Fruit fly (Drosophila melanogaster) whole organism, prepupa: ENCODE measurements around the gene Ccn.

Experiments
- Blimp-1 ChIP-seq: fragments of 200-800 bp; sonication (Bioruptor generic); optimal IDR thresholded peaks from 3 replicates; lab custom pipeline; 2017; ENCODE audit warnings: missing biosample characterization, missing genetic modification characterization, mild to moderate bottlenecking, moderate library complexity, missing genetic modification reagents
- CG10631 ChIP-seq: fragments of 200-800 bp; sonication (Bioruptor generic); optimal IDR thresholded peaks from 2 replicates; lab custom pipeline; 2016; ENCODE audit warnings: missing biosample characterization, missing genetic modification characterization
- CG10669 ChIP-seq: fragments of 200-800 bp; sonication (Bioruptor generic); optimal IDR thresholded peaks from 3 replicates; lab custom pipeline; 2018; ENCODE audit warnings: missing biosample characterization, mild to moderate bottlenecking, missing genetic modification characterization, moderate library complexity
- CG11294 ChIP-seq: fragments of 200-800 bp; sonication (Bioruptor generic); IDR thresholded peaks from 2 replicates; pipeline ENCODE4 v1.3.6; 2022; ENCODE audit warnings: missing biosample characterization, missing genetic modification characterization
- CG11762 ChIP-seq: fragments of 200-800 bp; sonication (Bioruptor generic); optimal IDR thresholded peaks from 3 replicates; lab custom pipeline; 2016; ENCODE audit warnings: missing biosample characterization, missing genetic modification characterization; ENCODE audit not compliant: insufficient read depth
- CG11902 ChIP-seq: fragments of 200-800 bp; sonication (Bioruptor generic); optimal IDR thresholded peaks from 3 replicates; lab custom pipeline; 2016; ENCODE audit warnings: missing biosample characterization, missing genetic modification characterization
- CG15336 ChIP-seq: fragments of 200-800 bp; sonication (Bioruptor generic); IDR thresholded peaks from 2 replicates; pipeline ENCODE4 v1.3.6; 2022; ENCODE audit warnings: missing biosample characterization, missing genetic modification characterization
- CG1621 ChIP-seq: fragments of 200-800 bp; sonication (Bioruptor generic); optimal IDR thresholded peaks from 3 replicates; lab custom pipeline; 2018; ENCODE audit warnings: missing biosample characterization, mild to moderate bottlenecking, missing genetic modification characterization
- CG16779 ChIP-seq: fragments of 200-800 bp; sonication (Bioruptor generic); optimal IDR thresholded peaks from 3 replicates; lab custom pipeline; 2017; ENCODE audit warnings: missing biosample characterization, mild to moderate bottlenecking, missing genetic modification characterization
- CG32006 ChIP-seq: fragments of 200-800 bp; sonication (Bioruptor generic); optimal IDR thresholded peaks from 3 replicates; lab custom pipeline; 2017; ENCODE audit warnings: missing biosample characterization, mild to moderate bottlenecking, missing genetic modification characterization
- CG3919 ChIP-seq: fragments of 200-800 bp; sonication (Bioruptor generic); optimal IDR thresholded peaks from 3 replicates; lab custom pipeline; 2016; ENCODE audit warnings: missing biosample characterization, missing genetic modification characterization
- CG4318 ChIP-seq: fragments of 200-800 bp; sonication (Bioruptor generic); optimal IDR thresholded peaks from 3 replicates; lab custom pipeline; 2017; ENCODE audit warnings: missing biosample characterization, mild to moderate bottlenecking, missing genetic modification characterization
- CG6276 ChIP-seq: fragments of 200-800 bp; sonication (Bioruptor generic); optimal IDR thresholded peaks from 2 replicates; lab custom pipeline; 2017; ENCODE audit warnings: missing biosample characterization, mild to moderate bottlenecking, missing genetic modification characterization
- CG6854 ChIP-seq: fragments of 200-800 bp; sonication (Bioruptor generic); optimal IDR thresholded peaks from 2 replicates; lab custom pipeline; 2017; ENCODE audit warnings: missing biosample characterization, mild to moderate bottlenecking, missing genetic modification characterization
- CG8119 ChIP-seq: fragments of 200-800 bp; sonication (Bioruptor generic); IDR thresholded peaks from 3 replicates; pipeline ENCODE4 v1.3.6; 2022; ENCODE audit warnings: missing biosample characterization, missing genetic modification characterization
- CG8632 ChIP-seq: fragments of 200-800 bp; sonication (Bioruptor generic); optimal IDR thresholded peaks from 3 replicates; lab custom pipeline; 2016; ENCODE audit warnings: missing biosample characterization, missing genetic modification characterization
- Eip75B ChIP-seq: fragments of 200-800 bp; sonication (Bioruptor generic); optimal IDR thresholded peaks from 3 replicates; lab custom pipeline; 2016; ENCODE audit warnings: missing biosample characterization, missing genetic modification characterization
- Eip78C ChIP-seq: fragments of 200-800 bp; sonication (Bioruptor generic); peaks from one replicate; lab custom pipeline; 2016; ENCODE audit warnings: missing biosample characterization, missing genetic modification characterization
- Eip93F ChIP-seq: fragments of 200-800 bp; sonication (Bioruptor generic); optimal IDR thresholded peaks from 2 replicates; lab custom pipeline; 2016; ENCODE audit warnings: missing biosample characterization, mild to moderate bottlenecking, missing genetic modification characterization
- Ets21C ChIP-seq: fragments of 200-800 bp; sonication (Bioruptor generic); optimal IDR thresholded peaks from 3 replicates; lab custom pipeline; 2016; ENCODE audit warnings: missing biosample characterization, missing genetic modification characterization
- Hr38 ChIP-seq: sonication (Bioruptor generic); optimal IDR thresholded peaks from 2 replicates; lab custom pipeline; 2016; ENCODE audit warnings: missing biosample characterization, missing genetic modification characterization
- Met ChIP-seq: fragments of 200-800 bp; sonication (Bioruptor generic); optimal IDR thresholded peaks from 3 replicates; lab custom pipeline; 2016; ENCODE audit warnings: missing biosample characterization, missing genetic modification characterization
- OdsH ChIP-seq: fragments of 200-800 bp; sonication (Bioruptor generic); optimal IDR thresholded peaks from 3 replicates; lab custom pipeline; 2016; ENCODE audit warnings: missing biosample characterization, missing genetic modification characterization
- Smox ChIP-seq: fragments of 200-800 bp; sonication (Bioruptor generic); optimal IDR thresholded peaks from 3 replicates; lab custom pipeline; 2016; ENCODE audit warnings: missing biosample characterization, missing genetic modification characterization
- Sox102F ChIP-seq: fragments of 200-800 bp; sonication (Bioruptor generic); optimal IDR thresholded peaks from 2 replicates; lab custom pipeline; 2016; ENCODE audit warnings: missing biosample characterization, mild to moderate bottlenecking, missing genetic modification characterization
- Sox14 ChIP-seq: fragments of 200-800 bp; sonication (Bioruptor generic); optimal IDR thresholded peaks from 3 replicates; lab custom pipeline; 2016; ENCODE audit warnings: missing biosample characterization, missing genetic modification characterization
- achi ChIP-seq: fragments of 200-800 bp; sonication (Bioruptor generic); optimal IDR thresholded peaks from 3 replicates; lab custom pipeline; 2016; ENCODE audit warnings: missing biosample characterization, missing genetic modification characterization
- acj6 ChIP-seq: fragments of 200-800 bp; sonication (Bioruptor generic); optimal IDR thresholded peaks from 3 replicates; lab custom pipeline; 2016; ENCODE audit warnings: missing biosample characterization, missing genetic modification characterization
- dsx ChIP-seq: fragments of 200-800 bp; optimal IDR thresholded peaks from 3 replicates; lab custom pipeline; 2019; ENCODE audit warnings: missing biosample characterization, mild to moderate bottlenecking, missing genetic modification characterization, moderate library complexity; ENCODE audit not compliant: poor library complexity, severe bottlenecking
- esn ChIP-seq: fragments of 200-800 bp; sonication (Bioruptor generic); optimal IDR thresholded peaks from 2 replicates; lab custom pipeline; 2016; ENCODE audit warnings: missing biosample characterization, mild to moderate bottlenecking, missing genetic modification characterization, moderate library complexity
- fd85E ChIP-seq: fragments of 200-800 bp; sonication (Bioruptor generic); optimal IDR thresholded peaks from 3 replicates; lab custom pipeline; 2016; ENCODE audit warnings: missing biosample characterization, missing genetic modification characterization
- fkh ChIP-seq: fragments of 200-800 bp; sonication (Bioruptor generic); optimal IDR thresholded peaks from 3 replicates; lab custom pipeline; 2017; ENCODE audit warnings: missing biosample characterization, mild to moderate bottlenecking, missing genetic modification characterization, moderate library complexity
- lz ChIP-seq: fragments of 200-800 bp; sonication (Bioruptor generic); optimal IDR thresholded peaks from 3 replicates; lab custom pipeline; 2016; ENCODE audit warnings: missing biosample characterization, missing genetic modification characterization
- pdm3 ChIP-seq: fragments of 200-800 bp; sonication (Bioruptor generic); optimal IDR thresholded peaks from 3 replicates; lab custom pipeline; 2016; ENCODE audit warnings: missing biosample characterization, missing genetic modification characterization
- salr ChIP-seq, 2 experiments: fragments of 200-800 bp; sonication (Bioruptor generic); optimal IDR thresholded peaks; 3 replicates each; lab custom pipeline; 2016 to 2018; ENCODE audit warnings: missing biosample characterization in 2 of 2, missing genetic modification characterization in 2 of 2, mild to moderate bottlenecking in 1 of 2
- ss ChIP-seq, 2 experiments: fragments of 200-800 bp; sonication (Bioruptor generic); optimal IDR thresholded peaks; 2 replicates in 1 of 2; 3 replicates in 1 of 2; lab custom pipeline; 2017 to 2018; ENCODE audit warnings: mild to moderate bottlenecking in 2 of 2, missing biosample characterization in 2 of 2, missing genetic modification characterization in 2 of 2, moderate library complexity in 1 of 2
- svp ChIP-seq: fragments of 200-800 bp; sonication (Bioruptor generic); peaks from one replicate; lab custom pipeline; 2016; ENCODE audit warnings: missing biosample characterization, missing genetic modification characterization
- topi ChIP-seq: fragments of 200-800 bp; sonication (Bioruptor generic); optimal IDR thresholded peaks from 3 replicates; lab custom pipeline; 2016; ENCODE audit warnings: missing biosample characterization, missing genetic modification characterization
- vri ChIP-seq: fragments of 200-800 bp; sonication (Bioruptor generic); optimal IDR thresholded peaks from 3 replicates; lab custom pipeline; 2016; ENCODE audit warnings: missing biosample characterization, mild to moderate bottlenecking, missing genetic modification characterization

Gene Ccn

DNA sequence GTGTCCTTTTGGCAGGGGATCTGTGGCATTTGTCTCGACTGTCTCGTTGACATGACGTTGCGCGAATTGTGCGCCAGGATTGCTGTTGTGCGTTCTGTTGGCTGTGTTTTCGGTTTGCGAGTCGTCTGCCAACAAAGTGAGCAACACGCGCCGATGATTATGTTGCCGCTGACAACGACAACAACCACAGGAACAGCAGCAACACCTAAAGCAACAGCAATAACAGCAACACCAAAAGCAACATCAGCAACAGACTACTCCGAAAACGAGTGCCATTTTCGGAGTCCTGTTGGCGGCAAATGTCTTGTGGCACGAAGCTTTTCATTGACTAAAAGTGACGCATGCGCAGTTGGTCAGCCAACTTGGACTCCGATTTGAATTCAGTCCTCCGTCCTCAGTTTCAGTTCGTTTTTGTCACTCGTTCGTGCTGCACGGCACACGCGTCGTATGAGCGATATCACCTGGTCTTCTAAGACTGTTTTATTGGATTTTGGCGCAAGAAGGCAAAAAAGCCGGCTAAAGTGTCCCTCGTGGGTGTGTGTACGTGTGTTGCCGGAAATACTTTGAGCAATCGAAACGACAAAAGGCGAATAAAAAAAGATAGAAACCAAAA is at the start of gene Ccn:
Ccn (plus strand) TSS at position 437 of the 613 bp plus-strand sequence.
- TF ChIP-seq Eip75B (GFP tag; lab: Kevin White, UChicago) (no peak), fd85E (no peak), Blimp-1 (GFP tag; lab: Kevin White, UChicago) (no peak), acj6 (GFP tag; lab: Kevin White, UChicago) (no peak), Met (GFP tag; lab: Kevin White, UChicago) (no peak), Eip93F (GFP tag; lab: Kevin White, UChicago) (no peak), dsx (no peak), topi (GFP tag; lab: Kevin White, UChicago) (no peak), CG11902 (GFP tag; lab: Kevin White, UChicago) (no peak), fkh (GFP tag; lab: Kevin White, UChicago) (no peak), CG6854 (GFP tag; lab: Kevin White, UChicago) (no peak), CG3919 (GFP tag; lab: Kevin White, UChicago) (no peak), OdsH (GFP tag; lab: Kevin White, UChicago) (no peak), Hr38 (GFP tag; lab: Kevin White, UChicago) (no peak), CG1621 (tag; lab: Kevin White, UChicago) (no peak)
- TF ChIP-seq, all 60 proteins: peak for 0

DNA sequence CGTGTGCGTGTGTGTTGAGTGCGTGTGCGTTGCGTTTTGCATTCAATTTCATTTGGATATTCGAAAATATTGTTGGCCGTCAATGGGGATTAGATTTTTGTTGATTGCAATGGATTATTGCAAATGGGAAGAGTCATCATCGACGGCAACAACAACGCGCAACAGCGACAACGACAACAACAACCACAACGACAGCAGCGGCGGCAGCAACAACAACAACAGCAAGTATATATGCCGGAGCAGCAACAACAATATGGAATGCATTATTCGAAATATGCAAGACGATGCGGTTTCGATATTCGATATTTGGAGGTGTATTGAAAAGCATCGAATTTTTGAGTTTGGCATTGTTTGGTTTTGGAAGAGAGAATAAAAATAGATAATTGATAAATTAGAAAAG is 47.8 kb upstream of the Ccn start:
- TF ChIP-seq Ets21C (GFP tag; lab: Kevin White, UChicago) (no peak), CG11762 (GFP tag; lab: Kevin White, UChicago) (no peak), pdm3 (no peak), svp (GFP tag; lab: Kevin White, UChicago) (no peak), esn (GFP tag; lab: Kevin White, UChicago) (no peak), CG11294 (GFP tag; lab: Robert Waterston, UW) (no peak)

DNA sequence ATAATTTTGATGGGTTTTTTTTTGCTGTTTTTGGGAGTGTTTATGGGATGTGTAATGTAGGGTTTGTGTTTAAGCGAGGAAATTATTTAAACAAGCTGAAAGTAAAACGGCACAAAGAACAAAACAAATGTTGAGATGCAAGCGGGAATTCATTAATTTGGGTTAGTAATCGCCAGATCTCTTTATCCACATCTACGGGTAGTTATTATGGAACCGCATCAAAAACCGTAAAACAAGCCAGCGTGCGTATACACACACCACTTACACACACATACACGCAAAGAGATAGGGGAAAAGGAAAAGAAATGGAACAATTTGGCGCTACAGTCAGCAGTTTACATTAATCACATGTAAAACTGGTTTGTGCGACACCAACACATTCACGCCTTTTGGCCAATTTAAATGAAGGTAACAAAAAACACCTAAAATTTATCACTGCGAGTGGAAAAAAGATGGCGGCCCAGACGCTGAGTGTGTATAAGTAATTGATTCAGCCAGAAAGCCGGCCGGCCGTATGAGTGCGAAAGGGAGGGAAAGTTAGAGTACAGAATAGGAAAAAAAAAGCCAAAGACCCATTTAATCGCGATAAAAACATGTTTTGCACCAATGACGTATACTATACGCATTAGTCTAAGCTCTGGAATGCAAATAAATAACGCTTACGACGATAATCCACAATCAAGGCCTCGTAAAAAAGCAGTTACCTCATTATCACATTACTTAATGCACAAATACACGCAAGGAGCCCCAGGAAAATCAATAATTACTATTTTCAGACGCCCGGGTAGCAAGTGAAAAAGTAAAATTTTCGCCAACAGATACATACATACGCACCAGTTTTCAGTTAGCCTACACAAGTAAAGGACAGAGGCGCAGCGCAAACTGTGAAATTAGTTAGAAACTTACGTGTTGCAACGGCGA is 45.6 kb upstream of the Ccn start:
- TF ChIP-seq CG15336 (GFP tag; lab: Robert Waterston, UW) (0 out of 2 replicates have a peak, but pooled peaks have one; percentile 12), ss (GFP tag; optimal IDR thresholded peaks at IDR 0.05; lab: Kevin White, UChicago) (peak; percentile 26 to 31), CG8119 (GFP tag; lab: Robert Waterston, UW) (peak; percentile 14; the same call in 1 of the 3 replicates), CG1621 (tag; lab: Kevin White, UChicago) (peak; percentile 77), CG6854 (GFP tag; lab: Kevin White, UChicago) (peak; percentile 29), vri (GFP tag; lab: Kevin White, UChicago) (peak; percentile 68), Eip75B (GFP tag; lab: Kevin White, UChicago) (no peak), fkh (GFP tag; lab: Kevin White, UChicago) (peak; percentile 44), fd85E (no peak), Eip78C (peak; percentile 63)
- TF ChIP-seq, all 60 proteins: peak for 8

DNA sequence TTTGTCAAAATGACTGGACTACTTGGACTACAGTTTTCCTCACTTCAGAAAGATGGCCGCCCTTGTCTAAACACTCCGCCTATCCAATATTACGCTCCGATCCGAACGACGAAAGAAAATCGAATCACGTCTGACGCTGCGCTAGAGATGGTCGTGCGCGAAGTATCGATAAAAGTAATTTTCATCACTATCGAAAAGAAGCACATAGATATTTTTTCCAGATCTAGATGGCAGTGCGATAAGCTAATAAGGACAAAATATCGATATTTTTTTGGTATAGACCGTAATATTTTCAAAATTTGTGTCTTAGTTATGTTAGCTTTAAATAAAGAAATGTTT is 44.9 kb upstream of the Ccn start, which contains the start of gene Pep:
Pep (minus strand) TSS at position 131 of the 339 bp plus-strand sequence.
- TF ChIP-seq vri (GFP tag; lab: Kevin White, UChicago) (peak; percentile 51), CG1621 (tag; lab: Kevin White, UChicago) (peak; percentile 56), CG16779 (tag; lab: Kevin White, UChicago) (no peak), Sox14 (GFP tag; lab: Kevin White, UChicago) (peak; percentile 54), fd85E (no peak), lz (GFP tag; lab: Kevin White, UChicago) (peak; percentile 50), CG10631 (GFP tag; lab: Kevin White, UChicago) (peak; percentile 5), CG8119 (GFP tag; lab: Robert Waterston, UW) (peak; percentile 18; the same call in 1 of the 3 replicates), Eip75B (GFP tag; lab: Kevin White, UChicago) (peak; percentile 52), esn (GFP tag; lab: Kevin White, UChicago) (peak; percentile 56), Smox (no peak), CG6276 (GFP tag; lab: Kevin White, UChicago) (no peak), acj6 (GFP tag; lab: Kevin White, UChicago) (no peak), dsx (peak; percentile 32), CG4318 (GFP tag; lab: Kevin White, UChicago) (no peak), achi (peak; percentile 0), CG6854 (GFP tag; lab: Kevin White, UChicago) (peak; percentile 17), Eip78C (peak; percentile 81), CG8632 (GFP tag; lab: Kevin White, UChicago) (no peak), Sox102F (peak; percentile 36), topi (GFP tag; lab: Kevin White, UChicago) (peak; percentile 16), svp (GFP tag; lab: Kevin White, UChicago) (peak; percentile 55), CG15336 (GFP tag; lab: Robert Waterston, UW) (no peak), CG32006 (GFP tag; lab: Kevin White, UChicago) (no peak), CG10669 (no peak), salr (GFP tag; optimal IDR thresholded peaks at IDR 0.05; lab: Kevin White, UChicago) (no peak), Met (GFP tag; lab: Kevin White, UChicago) (peak; percentile 35), CG3919 (GFP tag; lab: Kevin White, UChicago) (no peak)
